Fruit fly (Drosophila melanogaster) S2 (cell line): ENCODE data around the gene yellow-k.

ENCODE experiments used
- CG8478 ChIP-seq: fragments of >200 bp; optimal IDR thresholded peaks from 2 replicates; lab custom pipeline; 2018
- CTCF ChIP-seq, 2 experiments: fragments of >200 bp; optimal IDR thresholded peaks; 2 replicates each; lab custom pipeline; 2018

dm6 chr3L:15494599-15495271 lies 25.7 kb upstream of the yellow-k start:
- TF ChIP-seq CG8478 (lab: Kevin White, UChicago) = no peak
- peak; percentile 54 to 68 for TF ChIP-seq CTCF (optimal IDR thresholded peaks at IDR 0.05; lab: Kevin White, UChicago)
